Fruit fly (Drosophila melanogaster) whole organism, wandering third instar larva: Measurements from ENCODE around the gene CG3091.

ENCODE experiments used
- Abd-B ChIP-seq: fragments of >200 bp; optimal IDR thresholded peaks from 2 replicates; lab custom pipeline; 2017; ENCODE audit warnings: missing biosample characterization, missing genetic modification characterization
- CG32264 ChIP-seq: fragments of 200-800 bp; sonication (Bioruptor generic); optimal IDR thresholded peaks from 2 replicates; lab custom pipeline; 2016; ENCODE audit warnings: missing biosample characterization, missing genetic modification characterization
- CG9705 ChIP-seq: fragments of 200-800 bp; sonication (Bioruptor generic); optimal IDR thresholded peaks from 2 replicates; lab custom pipeline; 2018; ENCODE audit warnings: missing biosample characterization, mild to moderate bottlenecking, missing genetic modification characterization
- CrebA ChIP-seq: fragments of 200-800 bp; sonication (Bioruptor generic); optimal IDR thresholded peaks from 2 replicates; lab custom pipeline; 2016; ENCODE audit warnings: missing biosample characterization, mild to moderate bottlenecking, missing genetic modification characterization, borderline replicate concordance
- Dfd ChIP-seq: fragments of >200 bp; optimal IDR thresholded peaks from 2 replicates; lab custom pipeline; 2017; ENCODE audit warnings: missing biosample characterization, missing genetic modification characterization
- Dif ChIP-seq: fragments of 200-275, 200-300 bp; sonication (Bioruptor generic); optimal IDR thresholded peaks from 2 replicates; lab custom pipeline; 2018; ENCODE audit warnings: missing biosample characterization, missing genetic modification characterization; ENCODE audit not compliant: partially characterized antibody
- GATAd ChIP-seq: sonication (Bioruptor generic); optimal IDR thresholded peaks from 2 replicates; lab custom pipeline; 2016; ENCODE audit warnings: missing biosample characterization, missing genetic modification characterization
- HLH106 ChIP-seq: fragments of 200-800 bp; optimal IDR thresholded peaks from 3 replicates; lab custom pipeline; 2019; ENCODE audit warnings: missing biosample characterization, mild to moderate bottlenecking, missing genetic modification characterization, moderate library complexity
- Hnf4 ChIP-seq: fragments of 200-800 bp; sonication (Bioruptor generic); optimal IDR thresholded peaks from 2 replicates; lab custom pipeline; 2016; ENCODE audit warnings: missing biosample characterization, mild to moderate bottlenecking, missing genetic modification characterization
- Hr78 ChIP-seq: fragments of >200 bp; optimal IDR thresholded peaks from 2 replicates; lab custom pipeline; 2017; ENCODE audit warnings: missing biosample characterization, missing genetic modification characterization
- Jra ChIP-seq: sonication (Bioruptor generic); optimal IDR thresholded peaks from 2 replicates; lab custom pipeline; 2016; ENCODE audit warnings: missing biosample characterization, missing genetic modification characterization
- Mio ChIP-seq: sonication (Bioruptor generic); optimal IDR thresholded peaks from 2 replicates; lab custom pipeline; 2016; ENCODE audit warnings: missing biosample characterization, missing genetic modification characterization
- Myc ChIP-seq: fragments of >200 bp; optimal IDR thresholded peaks from 2 replicates; lab custom pipeline; 2017
- N ChIP-seq: fragments of >200 bp; optimal IDR thresholded peaks from 2 replicates; lab custom pipeline; 2018; ENCODE audit warnings: missing biosample characterization, missing external identifiers, missing genetic modification characterization
- OdsH ChIP-seq: fragments of 200-800 bp; sonication (Bioruptor generic); optimal IDR thresholded peaks from 2 replicates; lab custom pipeline; 2016; ENCODE audit warnings: missing biosample characterization, mild to moderate bottlenecking, missing genetic modification characterization
- Rel ChIP-seq, 2 experiments: fragments of 200-800 bp; sonication (Bioruptor generic) in 1 of 2; optimal IDR thresholded peaks; 2 replicates in 1 of 2; 3 replicates in 1 of 2; lab custom pipeline; 2016 to 2019; ENCODE audit warnings: mild to moderate bottlenecking in 2 of 2, missing biosample characterization in 2 of 2, missing genetic modification characterization in 2 of 2, moderate library complexity in 1 of 2
- Vsx2 ChIP-seq: fragments of 200-300, 225-300 bp; sonication (Bioruptor generic); optimal IDR thresholded peaks from 2 replicates; lab custom pipeline; 2018; ENCODE audit warnings: missing biosample characterization, missing genetic modification characterization; ENCODE audit not compliant: partially characterized antibody
- br ChIP-seq: fragments of 200-800 bp; sonication (Bioruptor generic); optimal IDR thresholded peaks from 2 replicates; lab custom pipeline; 2016; ENCODE audit warnings: missing biosample characterization, missing genetic modification characterization
- brk ChIP-seq: fragments of 200-800 bp; sonication (Bioruptor generic); optimal IDR thresholded peaks from 2 replicates; lab custom pipeline; 2016; ENCODE audit warnings: missing biosample characterization, mild to moderate bottlenecking, missing genetic modification characterization
- dmrt93B ChIP-seq: fragments of 200-800 bp; sonication (Bioruptor generic); optimal IDR thresholded peaks from 2 replicates; lab custom pipeline; 2018; ENCODE audit warnings: missing biosample characterization, mild to moderate bottlenecking, missing genetic modification characterization
- dsf ChIP-seq: sonication (Bioruptor generic); optimal IDR thresholded peaks from 2 replicates; lab custom pipeline; 2016; ENCODE audit warnings: missing biosample characterization, missing genetic modification characterization, borderline replicate concordance
- ey ChIP-seq: fragments of 200-800 bp; sonication (Bioruptor generic); optimal IDR thresholded peaks from 2 replicates; lab custom pipeline; 2016; ENCODE audit warnings: missing biosample characterization, missing genetic modification characterization
- foxo ChIP-seq, 2 experiments: fragments of 200-800 bp; sonication (Bioruptor generic); optimal IDR thresholded peaks; 2 replicates in 1 of 2; 3 replicates in 1 of 2; lab custom pipeline; 2016 to 2017; ENCODE audit warnings: missing biosample characterization in 2 of 2, missing genetic modification characterization in 2 of 2
- h ChIP-seq: fragments of 200-800 bp; sonication (Bioruptor generic); optimal IDR thresholded peaks from 3 replicates; lab custom pipeline; 2016; ENCODE audit warnings: missing biosample characterization, mild to moderate bottlenecking, missing genetic modification characterization
- jim ChIP-seq: fragments of 175-275, 200-325 bp; sonication (Bioruptor generic); optimal IDR thresholded peaks from 2 replicates; lab custom pipeline; 2016; ENCODE audit warnings: missing biosample characterization, mild to moderate bottlenecking, missing genetic modification characterization
- lola ChIP-seq: fragments of >200 bp; optimal IDR thresholded peaks from 2 replicates; lab custom pipeline; 2017; ENCODE audit warnings: missing biosample characterization, missing genetic modification characterization
- psq ChIP-seq: fragments of 200-800 bp; sonication (Bioruptor generic); optimal IDR thresholded peaks from 3 replicates; lab custom pipeline; 2017; ENCODE audit warnings: missing biosample characterization, mild to moderate bottlenecking, missing genetic modification characterization, moderate library complexity
- rgr ChIP-seq: fragments of 200-800 bp; sonication (Bioruptor generic); optimal IDR thresholded peaks from 3 replicates; lab custom pipeline; 2016; ENCODE audit warnings: missing biosample characterization, mild to moderate bottlenecking, missing genetic modification characterization
- sage ChIP-seq: fragments of 200-800 bp; sonication (Bioruptor generic); optimal IDR thresholded peaks from 2 replicates; lab custom pipeline; 2016; ENCODE audit warnings: missing biosample characterization, mild to moderate bottlenecking, missing genetic modification characterization
- sv ChIP-seq: fragments of 200-800 bp; sonication (Bioruptor generic); optimal IDR thresholded peaks from 3 replicates; lab custom pipeline; 2016; ENCODE audit warnings: missing biosample characterization, missing genetic modification characterization
- tai ChIP-seq: sonication (Bioruptor generic); optimal IDR thresholded peaks from 2 replicates; lab custom pipeline; 2016; ENCODE audit warnings: missing biosample characterization, missing genetic modification characterization

The CG3091 gene

dm6 chrX:2221598-2221997, 32.4 kb downstream of the CG3091 start:
- TF ChIP-seq CrebA (GFP tag; lab: Kevin White, UChicago): no peak
- no peak for TF ChIP-seq CG32264 (GFP tag; lab: Kevin White, UChicago)
- no peak for TF ChIP-seq dsf
- TF ChIP-seq h (GFP tag; lab: Kevin White, UChicago): no peak
- no peak for TF ChIP-seq Mio (GFP tag; lab: Kevin White, UChicago)
- no peak for TF ChIP-seq Myc (lab: Kevin White, UChicago)
- TF ChIP-seq, all 38 proteins: peak for 0

dm6 chrX:2219899-2220298, 34.1 kb downstream of the CG3091 start:
- TF ChIP-seq sage (GFP tag; lab: Kevin White, UChicago): no peak
- TF ChIP-seq Hnf4 (GFP tag; lab: Kevin White, UChicago): no peak
- TF ChIP-seq Hr78 (GFP tag; lab: Kevin White, UChicago): no peak
- TF ChIP-seq ey (GFP tag; lab: Kevin White, UChicago): no peak
- TF ChIP-seq psq (GFP tag; lab: Kevin White, UChicago): no peak
- no peak for TF ChIP-seq Abd-B
- TF ChIP-seq Jra (GFP tag; lab: Kevin White, UChicago): no peak
- no peak for TF ChIP-seq Myc (lab: Kevin White, UChicago)
- TF ChIP-seq CG32264 (GFP tag; lab: Kevin White, UChicago): no peak
- no peak for TF ChIP-seq HLH106 (tag; lab: Kevin White, UChicago)
- no peak for TF ChIP-seq brk
- TF ChIP-seq OdsH (GFP tag; lab: Kevin White, UChicago): no peak
- TF ChIP-seq foxo (GFP tag; optimal IDR thresholded peaks at IDR 0.05; lab: Kevin White, UChicago): no peak
- no peak for TF ChIP-seq br (GFP tag; lab: Kevin White, UChicago)
- TF ChIP-seq GATAd (GFP tag; lab: Kevin White, UChicago): no peak
- no peak for TF ChIP-seq CG9705 (GFP tag; lab: Kevin White, UChicago)
- no peak for TF ChIP-seq tai (GFP tag; lab: Kevin White, UChicago)

- no peak for TF ChIP-seq Myc (lab: Kevin White, UChicago)
- TF ChIP-seq Jra (GFP tag; lab: Kevin White, UChicago): no peak
- TF ChIP-seq N (GFP tag; lab: Kevin White, UChicago): no peak
- TF ChIP-seq lola (GFP tag; lab: Kevin White, UChicago): no peak
- no peak for TF ChIP-seq GATAd (GFP tag; lab: Kevin White, UChicago)
- no peak for TF ChIP-seq CG32264 (GFP tag; lab: Kevin White, UChicago)
- TF ChIP-seq dmrt93B (GFP tag; lab: Kevin White, UChicago): no peak
- TF ChIP-seq psq (GFP tag; lab: Kevin White, UChicago): no peak
- TF ChIP-seq ey (GFP tag; lab: Kevin White, UChicago): no peak
- no peak for TF ChIP-seq Hnf4 (GFP tag; lab: Kevin White, UChicago)
- no peak for TF ChIP-seq Dif (GFP tag; lab: Kevin White, UChicago)
- no peak for TF ChIP-seq rgr (GFP tag; lab: Kevin White, UChicago)
- no peak for TF ChIP-seq Mio (GFP tag; lab: Kevin White, UChicago)
- no peak for TF ChIP-seq h (GFP tag; lab: Kevin White, UChicago)
- TF ChIP-seq sv (GFP tag; lab: Kevin White, UChicago): no peak
- no peak for TF ChIP-seq Rel (GFP tag; optimal IDR thresholded peaks at IDR 0.05; lab: Kevin White, UChicago)
- TF ChIP-seq Rel (tag; optimal IDR thresholded peaks at IDR 0.05; lab: Kevin White, UChicago): no peak
- TF ChIP-seq OdsH (GFP tag; lab: Kevin White, UChicago): no peak
- no peak for TF ChIP-seq brk
Measured at dm6 chrX:2219246-2219645, 34.8 kb downstream of the CG3091 start.

- no peak for TF ChIP-seq ey (GFP tag; lab: Kevin White, UChicago)
- no peak for TF ChIP-seq br (GFP tag; lab: Kevin White, UChicago)
- no peak for TF ChIP-seq CG9705 (GFP tag; lab: Kevin White, UChicago)
- no peak for TF ChIP-seq Hnf4 (GFP tag; lab: Kevin White, UChicago)
- no peak for TF ChIP-seq rgr (GFP tag; lab: Kevin White, UChicago)
- TF ChIP-seq CrebA (GFP tag; lab: Kevin White, UChicago): no peak
- TF ChIP-seq N (GFP tag; lab: Kevin White, UChicago): no peak
Measured at dm6 chrX:2218455-2218854, 35.5 kb downstream of the CG3091 start.

dm6 chrX:2213759-2214406, 40.1 kb downstream of the CG3091 start, which contains the start of gene SmydA-8:
SmydA-8 (minus strand) TSS chrX:2213809.
- TF ChIP-seq foxo (GFP tag; optimal IDR thresholded peaks at IDR 0.05; lab: Kevin White, UChicago) (no peak), jim (no peak), Rel (GFP tag; optimal IDR thresholded peaks at IDR 0.05; lab: Kevin White, UChicago) (no peak), Rel (tag; optimal IDR thresholded peaks at IDR 0.05; lab: Kevin White, UChicago) (no peak), psq (GFP tag; lab: Kevin White, UChicago) (no peak), Dfd (GFP tag; lab: Kevin White, UChicago) (no peak), Myc (lab: Kevin White, UChicago) (no peak), Vsx2 (GFP tag; lab: Kevin White, UChicago) (no peak), lola (GFP tag; lab: Kevin White, UChicago) (no peak)
